Fruit fly (Drosophila melanogaster): ENCODE data around the gene comm2.

comm2 gene

DNA sequence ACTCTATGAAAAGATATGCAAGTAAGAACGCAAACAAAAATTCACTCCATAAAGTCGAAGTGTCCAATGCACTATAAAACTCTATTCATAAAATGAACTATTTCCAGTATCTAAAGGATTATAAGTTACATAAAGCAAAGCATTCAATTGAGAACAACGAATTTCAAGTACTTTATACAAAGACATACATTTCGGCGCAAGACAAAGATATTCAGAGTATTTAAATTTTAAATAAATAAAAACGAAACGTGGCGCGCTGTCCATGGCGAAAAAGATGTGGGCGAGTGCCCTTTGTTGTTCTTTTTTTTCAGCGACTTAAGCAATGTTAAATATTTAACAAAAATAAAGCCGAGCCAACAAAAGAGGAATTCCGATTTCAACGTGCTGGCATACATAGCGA is 49.6 kb upstream of the comm2 start:
- TF ChIP-seq Smox (GFP tag; optimal IDR thresholded peaks at IDR 0.05) = peak; percentile 25
- peak; percentile 6 for TF ChIP-seq dsx (GFP tag; optimal IDR thresholded peaks at IDR 0.05; ENCODE audit: poor library complexity, severe bottlenecking)
- TF ChIP-seq acj6 (GFP tag; optimal IDR thresholded peaks at IDR 0.05) = peak; percentile 22
- peak; percentile 20 for TF ChIP-seq CG10669 (GFP tag; optimal IDR thresholded peaks at IDR 0.05)
- TF ChIP-seq CG31627 (GFP tag; optimal IDR thresholded peaks at IDR 0.05) = peak; percentile 5
- TF ChIP-seq CG3919 (GFP tag; optimal IDR thresholded peaks at IDR 0.05) = peak; percentile 1
- TF ChIP-seq CG16779 (tag; optimal IDR thresholded peaks at IDR 0.05) = no peak
- peak; percentile 33 for TF ChIP-seq Sox14 (GFP tag; optimal IDR thresholded peaks at IDR 0.05)
- TF ChIP-seq OdsH (GFP tag; optimal IDR thresholded peaks at IDR 0.05) = peak; percentile 6
- no peak for TF ChIP-seq CG4318 (GFP tag; optimal IDR thresholded peaks at IDR 0.05)
- peak; percentile 31 for TF ChIP-seq fkh (GFP tag; optimal IDR thresholded peaks at IDR 0.05)
- peak; percentile 24 for TF ChIP-seq Hr39 (GFP tag; optimal IDR thresholded peaks at IDR 0.05)
- TF ChIP-seq ss (GFP tag; optimal IDR thresholded peaks at IDR 0.05) = peak in 1 of 2 experiments; percentile 5
- no peak for TF ChIP-seq CG11902 (GFP tag; optimal IDR thresholded peaks at IDR 0.05)
- peak; percentile 84 for TF ChIP-seq Eip78C (GFP tag)
- peak; percentile 59 for TF ChIP-seq svp (GFP tag)
- TF ChIP-seq Eip93F (GFP tag; optimal IDR thresholded peaks at IDR 0.05) = no peak
- TF ChIP-seq CG34406 (GFP tag; optimal IDR thresholded peaks at IDR 0.05) = no peak

DNA sequence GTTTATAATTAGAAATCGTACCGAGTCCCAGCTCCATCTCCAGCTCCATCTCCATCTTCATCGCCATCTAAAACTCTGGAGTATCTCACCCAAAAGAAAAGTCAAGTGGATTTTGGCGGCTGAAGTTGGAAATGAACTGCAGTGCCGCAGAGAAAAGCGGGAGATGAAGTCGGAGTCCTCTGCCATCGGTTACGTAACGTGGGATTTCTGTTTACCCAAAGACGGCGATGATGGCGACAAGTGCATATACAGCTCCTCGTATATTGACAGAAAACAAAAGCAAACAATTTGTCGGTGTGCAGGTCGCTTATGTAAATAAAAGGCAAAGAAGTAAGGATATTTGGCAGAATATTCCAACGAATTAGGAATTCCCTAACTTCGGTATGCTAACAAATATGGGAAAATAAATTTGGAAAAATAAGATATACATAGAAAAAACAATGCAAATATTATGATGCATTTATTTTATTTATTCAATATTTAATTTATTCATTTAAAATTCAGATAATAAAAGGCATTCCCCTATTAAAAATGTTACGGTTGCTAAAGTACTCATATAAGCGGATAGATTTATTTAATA is 48.8 kb upstream of the comm2 start:
- TF ChIP-seq CG10631 (GFP tag; optimal IDR thresholded peaks at IDR 0.05) (no peak), fkh (GFP tag; optimal IDR thresholded peaks at IDR 0.05) (peak; percentile 36), Eip78C (GFP tag) (peak; percentile 54), CG15336 (GFP tag; IDR thresholded peaks at IDR 0.05) (no peak)

DNA sequence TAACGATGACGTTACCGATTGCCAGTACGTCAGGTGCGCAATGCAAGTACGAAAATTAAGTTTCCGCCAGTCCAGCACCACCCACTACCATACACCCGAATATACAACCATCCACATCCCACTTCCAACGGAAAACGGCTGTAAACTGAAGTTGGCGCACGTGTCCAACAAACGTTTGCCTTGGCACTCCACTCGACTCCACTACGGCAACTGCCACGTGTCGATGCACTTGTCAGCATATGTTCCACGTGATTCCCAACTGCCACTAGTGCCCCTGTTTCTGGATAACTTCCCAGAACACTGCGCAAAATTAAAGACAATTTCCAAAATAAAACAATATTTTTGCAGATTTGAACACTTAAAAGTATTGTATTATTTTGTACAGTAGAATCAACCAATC is 46.6 kb upstream of the comm2 start:
- TF ChIP-seq CG8319 (GFP tag; optimal IDR thresholded peaks at IDR 0.05) = no peak
- no peak for TF ChIP-seq CG34406 (GFP tag; optimal IDR thresholded peaks at IDR 0.05)
- no peak for TF ChIP-seq fd85E (GFP tag; optimal IDR thresholded peaks at IDR 0.05)
- TF ChIP-seq Lpt (GFP tag; optimal IDR thresholded peaks at IDR 0.05) = no peak
- TF ChIP-seq Eip75B (GFP tag; optimal IDR thresholded peaks at IDR 0.05) = no peak

DNA sequence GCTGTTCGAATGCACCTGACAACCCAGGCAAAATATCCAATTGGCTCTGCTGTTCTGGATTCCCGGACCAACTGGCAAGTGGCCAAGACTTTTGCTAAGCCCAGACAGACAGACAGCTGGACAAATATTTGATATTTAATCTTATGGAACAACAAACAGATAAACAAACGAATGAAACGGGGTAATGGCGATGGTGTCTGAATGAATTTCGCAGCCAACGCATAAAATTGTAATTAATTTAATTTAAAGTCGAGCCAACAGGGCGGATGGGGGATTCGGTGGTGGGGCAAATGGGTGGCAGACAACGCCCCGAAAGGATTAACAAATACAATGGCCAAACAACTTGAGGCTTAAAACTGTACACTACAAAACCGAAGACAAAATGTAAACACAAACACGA is 42.2 kb upstream of the comm2 start:
- TF ChIP-seq achi (GFP tag; optimal IDR thresholded peaks at IDR 0.05) (no peak), eg (GFP tag; IDR thresholded peaks at IDR 0.05) (no peak), fd59A (GFP tag; optimal IDR thresholded peaks at IDR 0.05) (no peak), OdsH (GFP tag; optimal IDR thresholded peaks at IDR 0.05) (no peak), fkh (GFP tag; optimal IDR thresholded peaks at IDR 0.05) (peak; percentile 70)

DNA sequence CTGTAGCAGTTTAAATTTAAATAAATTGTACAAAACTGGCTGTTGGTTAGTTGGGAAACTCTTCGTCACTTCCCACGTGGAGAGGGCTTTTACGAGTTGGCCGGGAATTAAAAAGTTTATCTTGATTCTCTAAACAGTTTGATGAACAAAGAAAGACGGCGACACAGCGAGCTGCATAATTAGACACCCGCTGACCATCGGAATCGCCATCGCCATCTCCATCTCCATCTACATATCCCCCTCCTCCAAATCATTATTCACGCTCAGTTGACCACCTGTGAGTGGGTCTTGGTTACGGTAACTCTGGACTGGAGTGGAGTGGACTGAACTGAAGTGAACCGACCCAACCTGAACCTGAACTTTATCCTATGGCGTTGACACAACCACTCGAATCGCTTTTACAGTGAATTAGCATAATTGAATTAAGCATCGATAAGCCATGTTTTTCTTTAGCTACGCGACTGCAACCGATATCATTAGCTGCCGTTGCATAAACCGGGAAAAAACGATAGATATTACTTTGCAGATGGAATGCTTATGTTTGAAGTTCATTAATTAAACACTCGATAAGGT is 41.1 kb upstream of the comm2 start:
- TF ChIP-seq Hr39 (GFP tag; optimal IDR thresholded peaks at IDR 0.05) (no peak), Sox102F (GFP tag; optimal IDR thresholded peaks at IDR 0.05) (no peak), salr (GFP tag; optimal IDR thresholded peaks at IDR 0.05) (no peak), CG8632 (GFP tag; optimal IDR thresholded peaks at IDR 0.05) (no peak), CG3032 (tag; optimal IDR thresholded peaks at IDR 0.05) (no peak), fd59A (GFP tag; optimal IDR thresholded peaks at IDR 0.05) (no peak), fkh (GFP tag; optimal IDR thresholded peaks at IDR 0.05) (no peak), Eip75B (GFP tag; optimal IDR thresholded peaks at IDR 0.05) (no peak), Sox15 (GFP tag; optimal IDR thresholded peaks at IDR 0.05) (no peak), CG1621 (tag; optimal IDR thresholded peaks at IDR 0.05) (no peak), CG3919 (GFP tag; optimal IDR thresholded peaks at IDR 0.05) (no peak), CG15336 (GFP tag; IDR thresholded peaks at IDR 0.05) (no peak), CG8119 (GFP tag; IDR thresholded peaks at IDR 0.05) (no peak), cyc (GFP tag; optimal IDR thresholded peaks at IDR 0.05) (no peak), spab (GFP tag; optimal IDR thresholded peaks at IDR 0.05) (no peak), Sox14 (GFP tag; optimal IDR thresholded peaks at IDR 0.05) (no peak), Ets96B (tag; optimal IDR thresholded peaks at IDR 0.05) (no peak), Met (GFP tag; optimal IDR thresholded peaks at IDR 0.05) (no peak)

All from whole organism, prepupa.